Fruit fly (Drosophila melanogaster) whole organism, embryonic: Measurements from ENCODE around the gene CG10431.

Experiments used
- Awh ChIP-seq: fragments of 200-800 bp; sonication (Bioruptor generic); IDR thresholded peaks from 2 replicates; pipeline ENCODE4, ENCODE4 v1.3.6; 2022; ENCODE audit warnings: missing biosample characterization, missing genetic modification characterization
- CG11093 ChIP-seq: fragments of 200-800 bp; sonication (Bioruptor generic); IDR thresholded peaks from 3 replicates; pipeline ENCODE4 v1.3.6; 2022; ENCODE audit warnings: missing biosample characterization, missing genetic modification characterization
- CG11247 ChIP-seq: fragments of 200-800 bp; sonication (Bioruptor generic); IDR thresholded peaks from 2 replicates; pipeline ENCODE4 v1.3.6; 2022; ENCODE audit warnings: missing biosample characterization, missing genetic modification characterization
- CG1233 ChIP-seq: fragments of 200-800 bp; sonication (Bioruptor generic); optimal IDR thresholded peaks from 4 replicates; lab custom pipeline; 2018; ENCODE audit warnings: missing biosample characterization, mild to moderate bottlenecking, missing genetic modification characterization
- CG13624 ChIP-seq: fragments of 200-800 bp; sonication (Bioruptor generic); optimal IDR thresholded peaks from 2 replicates; lab custom pipeline; 2016; ENCODE audit warnings: missing biosample characterization, missing genetic modification characterization
- CG1647 ChIP-seq: fragments of 200-800 bp; sonication (Bioruptor generic); optimal IDR thresholded peaks from 3 replicates; lab custom pipeline; 2016; ENCODE audit warnings: missing biosample characterization, missing genetic modification characterization
- CG17186 ChIP-seq: fragments of 200-800 bp; sonication (Bioruptor generic); optimal IDR thresholded peaks from 3 replicates; lab custom pipeline; 2017; ENCODE audit warnings: missing biosample characterization, missing genetic modification reagents, missing genetic modification characterization
- CG17328 ChIP-seq: fragments of 200-800 bp; sonication (Bioruptor generic); IDR thresholded peaks from 2 replicates; pipeline ENCODE4 v1.3.6; 2022; ENCODE audit warnings: missing biosample characterization, missing genetic modification characterization
- CG17829 ChIP-seq: fragments of 200-800 bp; optimal IDR thresholded peaks from 2 replicates; lab custom pipeline; 2019; ENCODE audit warnings: missing biosample characterization, mild to moderate bottlenecking, missing genetic modification characterization, moderate library complexity
- CG2129 ChIP-seq: fragments of 200-800 bp; sonication (Bioruptor generic); IDR thresholded peaks from 2 replicates; pipeline ENCODE4 v1.3.6; 2022; ENCODE audit warnings: missing biosample characterization, missing genetic modification characterization; ENCODE audit not compliant: partially characterized antibody
- CG2889 ChIP-seq: fragments of 200-800 bp; sonication (Bioruptor generic); IDR thresholded peaks from 3 replicates; pipeline ENCODE4 v1.3.6; 2022; ENCODE audit warnings: missing biosample characterization, missing genetic modification characterization
- CG31224 ChIP-seq: fragments of 200-800 bp; sonication (Bioruptor generic); IDR thresholded peaks from 2 replicates; pipeline ENCODE4 v1.3.6; 2022; ENCODE audit warnings: missing biosample characterization, missing genetic modification characterization
- CG34224 ChIP-seq: fragments of 200-800 bp; sonication (Bioruptor generic); IDR thresholded peaks from 3 replicates; pipeline ENCODE4 v1.3.6; 2022; ENCODE audit warnings: missing biosample characterization, missing genetic modification characterization; ENCODE audit not compliant: partially characterized antibody
- CG43689 ChIP-seq: fragments of 200-800 bp; sonication (Bioruptor generic); IDR thresholded peaks from 2 replicates; pipeline ENCODE4 v1.3.6; 2022; ENCODE audit warnings: missing biosample characterization, missing genetic modification characterization
- CG4730 ChIP-seq: fragments of 200-800 bp; sonication (Bioruptor generic); IDR thresholded peaks from 2 replicates; pipeline ENCODE4 v1.3.6; 2022; ENCODE audit warnings: missing biosample characterization, missing genetic modification characterization
- CG6254 ChIP-seq: fragments of 200-800 bp; sonication (Bioruptor generic); optimal IDR thresholded peaks from 3 replicates; lab custom pipeline; 2017; ENCODE audit warnings: mild to moderate bottlenecking, missing biosample characterization, missing genetic modification reagents, missing genetic modification characterization
- CG6854 ChIP-seq: fragments of 200-800 bp; sonication (Bioruptor generic); optimal IDR thresholded peaks from 3 replicates; lab custom pipeline; 2017; ENCODE audit warnings: missing biosample characterization, mild to moderate bottlenecking, missing genetic modification characterization
- CG7928 ChIP-seq: fragments of 200-800 bp; sonication (Bioruptor generic); optimal IDR thresholded peaks from 2 replicates; lab custom pipeline; 2017; ENCODE audit warnings: missing biosample characterization, mild to moderate bottlenecking, missing genetic modification characterization
- Doc2 ChIP-seq: fragments of 200-800 bp; sonication (Bioruptor generic); IDR thresholded peaks from 2 replicates; pipeline ENCODE4 v1.3.6; 2022; ENCODE audit warnings: missing biosample characterization, missing genetic modification characterization
- Dp ChIP-seq: fragments of 200-800 bp; sonication (Bioruptor generic); optimal IDR thresholded peaks from 2 replicates; lab custom pipeline; 2018; ENCODE audit warnings: missing biosample characterization, mild to moderate bottlenecking, missing genetic modification characterization, moderate library complexity
- E2f1 ChIP-seq: fragments of 200-800 bp; sonication (Bioruptor generic); IDR thresholded peaks from 2 replicates; pipeline ENCODE4 v1.3.6; 2022; ENCODE audit warnings: missing biosample characterization, missing genetic modification characterization
- E2f2 ChIP-seq: fragments of 200-800 bp; sonication (Bioruptor generic); IDR thresholded peaks from 2 replicates; pipeline ENCODE4 v1.3.6; 2022; ENCODE audit warnings: missing biosample characterization, missing genetic modification characterization
- Elba2 ChIP-seq: fragments of 200-800 bp; sonication (Bioruptor generic); optimal IDR thresholded peaks from 3 replicates; lab custom pipeline; 2016; ENCODE audit warnings: missing biosample characterization, missing genetic modification characterization
- Jarid2 ChIP-seq: fragments of 200-800 bp; sonication (Bioruptor generic); optimal IDR thresholded peaks from 3 replicates; lab custom pipeline; 2017; ENCODE audit warnings: mild to moderate bottlenecking, missing biosample characterization, missing genetic modification reagents, missing genetic modification characterization
- NC2α ChIP-seq: fragments of 200-800 bp; sonication (Bioruptor generic); optimal IDR thresholded peaks from 2 replicates; lab custom pipeline; 2016; ENCODE audit warnings: missing biosample characterization, missing genetic modification characterization
- NFAT ChIP-seq: fragments of 200-800 bp; sonication (Bioruptor generic); IDR thresholded peaks from 2 replicates; pipeline ENCODE4 v1.3.6; 2022; ENCODE audit warnings: missing biosample characterization, missing genetic modification characterization
- NK7.1 ChIP-seq: fragments of 200-800 bp; sonication (Bioruptor generic); optimal IDR thresholded peaks from 3 replicates; lab custom pipeline; 2016; ENCODE audit warnings: missing biosample characterization, missing genetic modification characterization
- Nf-YB ChIP-seq: fragments of 200-800 bp; sonication (Bioruptor generic); optimal IDR thresholded peaks from 3 replicates; lab custom pipeline; 2019; ENCODE audit warnings: missing biosample characterization, mild to moderate bottlenecking, missing genetic modification characterization, moderate library complexity
- Scr ChIP-seq: fragments of 200-800 bp; sonication (Bioruptor generic); IDR thresholded peaks from 2 replicates; pipeline ENCODE4 v1.3.6; 2022; ENCODE audit warnings: missing biosample characterization, missing genetic modification characterization; ENCODE audit not compliant: partially characterized antibody
- Sox100B ChIP-seq: fragments of 200-800 bp; sonication (Bioruptor generic); optimal IDR thresholded peaks from 3 replicates; lab custom pipeline; 2018; ENCODE audit warnings: missing biosample characterization, mild to moderate bottlenecking, missing genetic modification characterization
- Sox102F ChIP-seq: fragments of 200-800 bp; sonication (Bioruptor generic); optimal IDR thresholded peaks from 2 replicates; lab custom pipeline; 2018; ENCODE audit warnings: missing biosample characterization, mild to moderate bottlenecking, missing genetic modification characterization, moderate library complexity
- Sry-β ChIP-seq: fragments of 200-800 bp; sonication (Bioruptor generic); optimal IDR thresholded peaks from 2 replicates; lab custom pipeline; 2018; ENCODE audit warnings: missing biosample characterization, mild to moderate bottlenecking, missing genetic modification characterization, moderate library complexity
- Sry-δ ChIP-seq: fragments of 200-800 bp; sonication (Bioruptor generic); optimal IDR thresholded peaks from 2 replicates; lab custom pipeline; 2016; ENCODE audit warnings: missing biosample characterization, missing genetic modification characterization
- ab ChIP-seq: fragments of 200-800 bp; sonication (Bioruptor generic); optimal IDR thresholded peaks from 2 replicates; lab custom pipeline; 2016; ENCODE audit warnings: missing biosample characterization, missing genetic modification characterization
- ac ChIP-seq: fragments of 200-800 bp; sonication (Bioruptor generic); optimal IDR thresholded peaks from 3 replicates; lab custom pipeline; 2017; ENCODE audit warnings: missing biosample characterization, mild to moderate bottlenecking, missing genetic modification characterization
- dan ChIP-seq: fragments of 200-800 bp; sonication (Bioruptor generic); IDR thresholded peaks from 2 replicates; pipeline ENCODE4 v1.3.6; 2022; ENCODE audit warnings: missing biosample characterization, missing genetic modification characterization
- dysf ChIP-seq: fragments of 200-800 bp; sonication (Bioruptor generic); IDR thresholded peaks from 3 replicates; pipeline ENCODE4 v1.3.6; 2022; ENCODE audit warnings: missing biosample characterization, missing genetic modification characterization
- exex ChIP-seq: fragments of 200-800 bp; sonication (Bioruptor generic); optimal IDR thresholded peaks from 4 replicates; lab custom pipeline; 2018; ENCODE audit warnings: missing biosample characterization, mild to moderate bottlenecking, missing genetic modification characterization, moderate library complexity
- gce ChIP-seq: fragments of 200-800 bp; sonication (Bioruptor generic); IDR thresholded peaks from 3 replicates; pipeline ENCODE4 v1.3.6; 2022; ENCODE audit warnings: missing biosample characterization, missing genetic modification characterization
- gt ChIP-seq: fragments of 200-800 bp; sonication (Bioruptor generic); IDR thresholded peaks from 2 replicates; pipeline ENCODE4 v1.3.6; 2022; ENCODE audit warnings: missing biosample characterization, missing genetic modification characterization
- h ChIP-seq: fragments of >200 bp; optimal IDR thresholded peaks from 2 replicates; lab custom pipeline; 2017
- klu ChIP-seq: fragments of 200-800 bp; sonication (Bioruptor generic); IDR thresholded peaks from 2 replicates; pipeline ENCODE4 v1.3.6; 2022; ENCODE audit warnings: missing biosample characterization, missing genetic modification characterization
- lmd ChIP-seq: fragments of 200-800 bp; sonication (Bioruptor generic); IDR thresholded peaks from 2 replicates; pipeline ENCODE4 v1.3.6; 2022; ENCODE audit warnings: missing biosample characterization, missing genetic modification characterization
- nerfin-1 ChIP-seq: fragments of 200-800 bp; sonication (Bioruptor generic); optimal IDR thresholded peaks from 3 replicates; lab custom pipeline; 2019; ENCODE audit warnings: missing biosample characterization, mild to moderate bottlenecking, missing genetic modification characterization, moderate library complexity
- pho ChIP-seq: fragments of 200-800 bp; sonication (Bioruptor generic); optimal IDR thresholded peaks from 2 replicates; lab custom pipeline; 2016; ENCODE audit warnings: missing biosample characterization, missing genetic modification characterization
- seq ChIP-seq: fragments of 200-800 bp; sonication (Bioruptor generic); IDR thresholded peaks from 2 replicates; pipeline ENCODE4 v1.3.6; 2022; ENCODE audit warnings: missing biosample characterization, missing genetic modification characterization
- sima ChIP-seq: fragments of 200-800 bp; sonication (Bioruptor generic); optimal IDR thresholded peaks from 2 replicates; lab custom pipeline; 2016; ENCODE audit warnings: missing biosample characterization, missing genetic modification characterization
- sisA ChIP-seq: fragments of 200-800 bp; sonication (Bioruptor generic); IDR thresholded peaks from 2 replicates; pipeline ENCODE4 v1.3.6; 2022; ENCODE audit warnings: missing biosample characterization, missing genetic modification characterization
- slp2 ChIP-seq: fragments of 200-800 bp; sonication (Bioruptor generic); optimal IDR thresholded peaks from 2 replicates; lab custom pipeline; 2016; ENCODE audit warnings: missing biosample characterization, missing genetic modification characterization
- sqz ChIP-seq: fragments of 200-800 bp; sonication (Bioruptor generic); optimal IDR thresholded peaks from 3 replicates; lab custom pipeline; 2018; ENCODE audit warnings: missing biosample characterization, mild to moderate bottlenecking, missing genetic modification characterization
- tna ChIP-seq: fragments of 200-800 bp; sonication (Bioruptor generic); IDR thresholded peaks from 2 replicates; pipeline ENCODE4 v1.3.6; 2022; ENCODE audit warnings: missing biosample characterization, missing genetic modification characterization; ENCODE audit not compliant: partially characterized antibody

The CG10431 gene

dm6 chr2L:19023972-19024743, 49.6 kb downstream of the CG10431 start (continued):
- no peak for TF ChIP-seq ab (GFP tag; lab: Kevin White, UChicago)
- peak; percentile 55; the same call in 1 of the 2 replicates for TF ChIP-seq seq (GFP tag; lab: Robert Waterston, UW)
- peak; percentile 72; the same call in 2 of the 3 replicates for TF ChIP-seq dysf (GFP tag; lab: Robert Waterston, UW)
- TF ChIP-seq ac (GFP tag; lab: Kevin White, UChicago), result no peak
- TF ChIP-seq Sry-β, result no peak
- TF ChIP-seq NC2α, result no peak
- TF ChIP-seq klu (GFP tag; lab: Robert Waterston, UW), result no peak
- peak; percentile 62 for TF ChIP-seq sisA (GFP tag; lab: Robert Waterston, UW)
- no peak for TF ChIP-seq CG11247
- peak; percentile 7; the same call in 1 of the 2 replicates for TF ChIP-seq E2f1 (GFP tag; lab: Robert Waterston, UW)
- no peak for TF ChIP-seq CG34224 (GFP tag; lab: Robert Waterston, UW)
- peak; percentile 10; the same call in 1 of the 3 replicates for TF ChIP-seq CG11093 (GFP tag; lab: Robert Waterston, UW)
- TF ChIP-seq CG17829 (tag; lab: Kevin White, UChicago), result peak; percentile 56
- peak; percentile 15 for TF ChIP-seq exex
- no peak for TF ChIP-seq dan (GFP tag; lab: Robert Waterston, UW)
- TF ChIP-seq CG17328 (GFP tag; lab: Robert Waterston, UW), result no peak; the same call in 1 of the 2 replicates
- no peak for TF ChIP-seq gce (GFP tag; lab: Robert Waterston, UW)
- TF ChIP-seq CG7928, result peak; percentile 27
- peak; percentile 25; the same call in 1 of the 2 replicates for TF ChIP-seq E2f2 (GFP tag; lab: Robert Waterston, UW)
- TF ChIP-seq Sox102F, result peak; percentile 75
- no peak for TF ChIP-seq gt
- peak; percentile 55 for TF ChIP-seq lmd (GFP tag; lab: Robert Waterston, UW)
- peak; percentile 78 for TF ChIP-seq Sox100B
- TF ChIP-seq nerfin-1 (tag; lab: Kevin White, UChicago), result peak; percentile 63
- no peak for TF ChIP-seq CG2129 (GFP tag; lab: Robert Waterston, UW)
- TF ChIP-seq Doc2 (GFP tag; lab: Robert Waterston, UW), result no peak
- TF ChIP-seq Jarid2 (GFP tag; lab: Kevin White, UChicago), result peak; percentile 36
- TF ChIP-seq CG17186, result no peak
- no peak for TF ChIP-seq Scr
- no peak for TF ChIP-seq CG31224
- no peak for TF ChIP-seq Awh
- no peak for TF ChIP-seq sima
- TF ChIP-seq CG13624 (GFP tag; lab: Kevin White, UChicago), result peak; percentile 5
- peak; percentile 64 for TF ChIP-seq CG1233
- TF ChIP-seq CG4730 (GFP tag; lab: Robert Waterston, UW), result no peak
- peak; percentile 57 for TF ChIP-seq Nf-YB (GFP tag; lab: Kevin White, UChicago)
- TF ChIP-seq CG6254 (GFP tag; lab: Kevin White, UChicago), result peak; percentile 4
- TF ChIP-seq CG6854 (GFP tag; lab: Kevin White, UChicago), result peak; percentile 53
- TF ChIP-seq CG2889 (GFP tag; lab: Robert Waterston, UW), result no peak
- no peak for TF ChIP-seq Sry-δ (GFP tag; lab: Kevin White, UChicago)
- no peak for TF ChIP-seq tna
- TF ChIP-seq Dp (GFP tag; lab: Kevin White, UChicago), result no peak
- TF ChIP-seq h, result no peak
- no peak for TF ChIP-seq NK7.1 (GFP tag; lab: Kevin White, UChicago)
- TF ChIP-seq pho (GFP tag; lab: Kevin White, UChicago), result peak; percentile 13
- TF ChIP-seq CG1647 (GFP tag; lab: Kevin White, UChicago), result no peak
- no peak for TF ChIP-seq Elba2 (GFP tag; lab: Kevin White, UChicago)
- no peak for TF ChIP-seq CG43689 (GFP tag; lab: Robert Waterston, UW)
- peak; percentile 39 for TF ChIP-seq sqz (GFP tag; lab: Kevin White, UChicago)
- TF ChIP-seq NFAT (GFP tag; lab: Robert Waterston, UW), result no peak
- TF ChIP-seq slp2 (GFP tag; lab: Kevin White, UChicago), result no peak
